Worm (Caenorhabditis elegans) whole organism, L4/young adult: ENCODE results near the gene acp-2.

Experiments
- W03F9.2 ChIP-seq: fragments of 150-350 bp; optimal IDR thresholded peaks from 2 replicates; lab custom pipeline; 2014; ENCODE audit warnings: missing biosample characterization, missing genetic modification characterization
- dao-5 ChIP-seq: sonication (generic microtip); optimal IDR thresholded peaks from 2 replicates; lab custom pipeline; 2016; ENCODE audit warnings: missing genotype, missing genetic modification characterization, moderate library complexity, missing compliant biosample characterization
- him-1 ChIP-seq: sonication (generic microtip); optimal IDR thresholded peaks from 2 replicates; lab custom pipeline; 2016; ENCODE audit warnings: missing genotype, missing genetic modification reagents, missing genetic modification characterization, missing compliant biosample characterization

- no peak for TF ChIP-seq dao-5 (tag; lab: Kevin White, UChicago)
- TF ChIP-seq him-1: no peak
- no peak for TF ChIP-seq W03F9.2 (tag; lab: Kevin White, UChicago)
Observed at ce11 chrII:8420775-8421388, 11.0 kb downstream of the acp-2 start.
